Worm (Caenorhabditis elegans): ENCODE measurements around the gene dpy-11.

The dpy-11 gene

DNA sequence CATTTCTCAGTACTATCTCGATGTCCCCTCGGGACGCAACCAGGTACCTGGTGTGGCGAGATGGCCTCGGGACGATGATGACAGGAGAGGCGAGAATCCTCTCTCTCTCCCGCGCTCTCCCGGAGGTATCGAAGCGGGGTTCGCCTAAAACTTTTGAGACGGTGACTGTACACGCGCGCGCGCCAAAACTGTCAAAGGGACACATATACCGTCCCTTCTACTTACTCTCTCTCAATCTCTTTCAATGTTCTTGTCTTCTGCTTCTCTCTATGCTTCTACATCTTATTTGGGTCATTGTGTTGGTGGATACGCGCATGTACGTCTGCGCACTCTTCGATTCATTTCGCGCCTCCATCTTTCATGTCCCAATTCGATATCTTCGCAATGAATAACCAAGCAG is 26.8 kb upstream of the dpy-11 start:
- TF ChIP-seq ceh-9 (tag; optimal IDR thresholded peaks at IDR 0.05) (no peak), nhr-43 (tag; optimal IDR thresholded peaks at IDR 0.05; ENCODE audit: poor library complexity, severe bottlenecking) (peak; percentile 51), pha-4 (tag; optimal IDR thresholded peaks at IDR 0.05) (no peak), nhr-25 (tag; optimal IDR thresholded peaks at IDR 0.05) (peak; percentile 65), ztf-4 (tag; optimal IDR thresholded peaks at IDR 0.05) (no peak), ama-1 (optimal IDR thresholded peaks at IDR 0.05) (peak; percentile 14), mml-1 (tag; optimal IDR thresholded peaks at IDR 0.05) (no peak), nhr-23 (tag; optimal IDR thresholded peaks at IDR 0.05) (peak; percentile 84)

DNA sequence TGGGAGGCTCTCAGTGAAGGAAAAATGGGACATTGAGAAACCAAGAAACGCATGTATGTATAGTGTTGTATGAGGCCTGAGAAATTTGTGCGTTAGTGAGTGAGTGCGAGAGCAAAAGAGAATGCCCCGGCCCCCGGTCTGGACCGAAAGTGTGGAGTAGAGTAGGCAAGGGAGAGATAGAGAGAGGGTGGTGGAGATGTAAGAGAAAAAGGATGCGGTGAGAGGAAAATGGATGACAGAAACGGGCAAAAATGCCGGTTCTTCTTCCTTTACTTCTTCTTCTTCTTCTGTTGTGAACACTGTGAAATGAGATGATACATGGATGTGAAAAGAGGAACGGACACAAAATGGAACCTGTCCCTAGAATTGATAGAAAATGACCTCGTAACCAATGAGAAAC is 23.3 kb upstream of the dpy-11 start:
- no peak for TF ChIP-seq unc-39 (tag; optimal IDR thresholded peaks at IDR 0.05)
- TF ChIP-seq skn-1 (tag; optimal IDR thresholded peaks at IDR 0.05) = no peak
- no peak for TF ChIP-seq egl-27 (tag; optimal IDR thresholded peaks at IDR 0.05)
- TF ChIP-seq nhr-25 (tag; optimal IDR thresholded peaks at IDR 0.05) = no peak
- no peak for TF ChIP-seq fkh-2 (tag; optimal IDR thresholded peaks at IDR 0.05)
- no peak for TF ChIP-seq nhr-67 (tag; optimal IDR thresholded peaks at IDR 0.05)
- no peak for TF ChIP-seq unc-62 (GFP tag; optimal IDR thresholded peaks at IDR 0.05)
- TF ChIP-seq ZK546.5 (tag; optimal IDR thresholded peaks at IDR 0.05) = no peak
- TF ChIP-seq elt-1 (tag; optimal IDR thresholded peaks at IDR 0.05) = no peak
- TF ChIP-seq pqm-1 (tag; optimal IDR thresholded peaks at IDR 0.05) = no peak
- TF ChIP-seq lsy-12 (tag; optimal IDR thresholded peaks at IDR 0.05) = no peak
- no peak for TF ChIP-seq nhr-237 (tag; optimal IDR thresholded peaks at IDR 0.05)
- TF ChIP-seq nfya-1 (tag; optimal IDR thresholded peaks at IDR 0.05; ENCODE audit: insufficient read depth) = peak; percentile 40
- no peak for TF ChIP-seq nhr-77 (tag; optimal IDR thresholded peaks at IDR 0.05)
- no peak for TF ChIP-seq ceh-16 (tag; optimal IDR thresholded peaks at IDR 0.05)
- TF ChIP-seq pha-4 (tag; optimal IDR thresholded peaks at IDR 0.05) = peak; percentile 42
- TF ChIP-seq ceh-82 (tag; optimal IDR thresholded peaks at IDR 0.05) = no peak
- no peak for TF ChIP-seq snpc-4 (tag; optimal IDR thresholded peaks at IDR 0.05)
- no peak for TF ChIP-seq sea-2 (GFP tag; optimal IDR thresholded peaks at IDR 0.05)
- TF ChIP-seq zag-1 (tag; optimal IDR thresholded peaks at IDR 0.05) = no peak
- TF ChIP-seq nhr-43 (tag; optimal IDR thresholded peaks at IDR 0.05; ENCODE audit: poor library complexity, severe bottlenecking) = no peak
- TF ChIP-seq ceh-28 (tag; optimal IDR thresholded peaks at IDR 0.05) = no peak
- TF ChIP-seq nhr-23 (tag; optimal IDR thresholded peaks at IDR 0.05) = peak; percentile 3
- no peak for TF ChIP-seq daf-12 (tag; optimal IDR thresholded peaks at IDR 0.05)
- no peak for TF ChIP-seq egl-5 (tag; optimal IDR thresholded peaks at IDR 0.05)
- TF ChIP-seq fkh-10 (GFP tag; optimal IDR thresholded peaks at IDR 0.05) = no peak
- TF ChIP-seq lin-15B (tag; optimal IDR thresholded peaks at IDR 0.05) = no peak
- no peak for TF ChIP-seq tbx-2 (tag; optimal IDR thresholded peaks at IDR 0.05)
- peak; percentile 53 for TF ChIP-seq lin-39 (tag; optimal IDR thresholded peaks at IDR 0.05)
- TF ChIP-seq elt-2 (tag; optimal IDR thresholded peaks at IDR 0.05) = no peak
- no peak for TF ChIP-seq nhr-12 (tag; optimal IDR thresholded peaks at IDR 0.05)
- TF ChIP-seq nhr-28 (tag; optimal IDR thresholded peaks at IDR 0.05) = no peak
- TF ChIP-seq eor-1 (tag; optimal IDR thresholded peaks at IDR 0.05) = no peak
- TF ChIP-seq nhr-76 (tag; optimal IDR thresholded peaks at IDR 0.05) = no peak
- TF ChIP-seq mml-1 (tag; optimal IDR thresholded peaks at IDR 0.05) = no peak
- TF ChIP-seq hmg-11 (tag; optimal IDR thresholded peaks at IDR 0.05) = peak; percentile 68
- TF ChIP-seq ama-1 (optimal IDR thresholded peaks at IDR 0.05) = peak; percentile 38
- no peak for TF ChIP-seq elt-3 (tag; optimal IDR thresholded peaks at IDR 0.05)
- no peak for TF ChIP-seq aly-2 (tag; optimal IDR thresholded peaks at IDR 0.05)
- TF ChIP-seq mdl-1 (tag; optimal IDR thresholded peaks at IDR 0.05) = no peak
- TF ChIP-seq fos-1 (tag; optimal IDR thresholded peaks at IDR 0.05) = no peak

DNA sequence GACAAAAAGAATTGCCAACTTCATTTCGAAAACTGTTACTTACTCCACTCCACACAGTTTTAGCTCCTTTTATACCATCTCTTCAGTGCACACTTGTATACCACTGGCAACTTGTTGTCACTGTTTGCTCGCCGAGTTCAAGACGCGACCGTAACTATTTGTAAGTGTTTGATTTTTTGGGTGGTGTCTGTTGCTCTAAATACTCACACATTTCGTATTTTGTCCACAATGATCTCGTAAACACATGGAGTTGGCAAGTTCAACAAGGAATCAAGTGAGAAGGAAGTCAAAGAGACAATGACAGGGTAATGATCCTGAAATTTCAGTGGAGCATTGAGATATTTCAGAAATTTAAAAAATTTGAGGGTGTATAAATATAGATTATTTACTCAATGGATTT is 18.0 kb upstream of the dpy-11 start, which contains the start of gene hpo-26:
Gene hpo-26, minus strand, starts transcription at position 31 of the 400 bp plus-strand sequence.
- no peak for TF ChIP-seq nhr-77 (tag; optimal IDR thresholded peaks at IDR 0.05)
- no peak for TF ChIP-seq aly-2 (tag; optimal IDR thresholded peaks at IDR 0.05)
- TF ChIP-seq pha-4 (tag; optimal IDR thresholded peaks at IDR 0.05) = peak; percentile 90
- peak; percentile 3 for TF ChIP-seq ceh-28 (tag; optimal IDR thresholded peaks at IDR 0.05)
